Worm (Caenorhabditis elegans) whole organism, L4 larva: ENCODE measurements around the gene F30B5.11.

Experiments used
- F37D6.2 ChIP-seq: sonication (generic microtip); optimal IDR thresholded peaks from 2 replicates; lab custom pipeline; 2016; ENCODE audit warnings: mild to moderate bottlenecking, missing genetic modification characterization, missing compliant biosample characterization
- aha-1 ChIP-seq: fragments of 150-350 bp; peaks from one replicate; lab custom pipeline; 2014; ENCODE audit warnings: missing biosample characterization, missing genetic modification characterization
- aly-2 ChIP-seq: sonication (generic microtip); optimal IDR thresholded peaks from 2 replicates; lab custom pipeline; 2018; ENCODE audit warnings: missing biosample characterization, missing genetic modification characterization
- ceh-82 ChIP-seq: sonication (generic microtip); optimal IDR thresholded peaks from 2 replicates; lab custom pipeline; 2017; ENCODE audit warnings: missing biosample characterization, missing genetic modification characterization
- cey-2 ChIP-seq: sonication (generic microtip); optimal IDR thresholded peaks from 3 replicates; lab custom pipeline; 2017; ENCODE audit warnings: missing genetic modification characterization, mild to moderate bottlenecking, missing compliant biosample characterization, antibody characterized with exemption, borderline replicate concordance; ENCODE audit not compliant: insufficient read depth
- lsy-2 ChIP-seq, 2 experiments: fragments of 150-350 bp in 1 of 2; sonication (generic microtip) in 1 of 2; optimal IDR thresholded peaks; 2 replicates each; lab custom pipeline; 2014 to 2017; ENCODE audit warnings: missing biosample characterization in 2 of 2, missing genetic modification characterization in 2 of 2
- nhr-10 ChIP-seq: fragments of 150-350 bp; optimal IDR thresholded peaks from 2 replicates; lab custom pipeline; 2014; ENCODE audit warnings: missing biosample characterization, missing genetic modification characterization

ce11 chrIV:4173789-4174188, 46.1 kb downstream of the F30B5.11 start, which contains the start of gene rnp-3:
- TF ChIP-seq lsy-2 (tag; optimal IDR thresholded peaks at IDR 0.05; lab: Kevin White, UChicago) (no peak), cey-2 (no peak), nhr-10 (tag; lab: Kevin White, UChicago) (no peak), aha-1 (tag; lab: Kevin White, UChicago) (no peak), ceh-82 (tag; lab: Kevin White, UChicago) (no peak), F37D6.2 (tag; lab: Kevin White, UChicago) (no peak), aly-2 (tag; lab: Kevin White, UChicago) (no peak)
